Worm (Caenorhabditis elegans): ENCODE data around the gene mans-3.

ce11 chrX:5202399-5202798 is 37.2 kb downstream of the mans-3 start:
- no peak for TF ChIP-seq T07F8.4 (tag; optimal IDR thresholded peaks at IDR 0.05)
- no peak for TF ChIP-seq hlh-26 (GFP tag; conservative IDR thresholded peaks at IDR 0.05)
- TF ChIP-seq nhr-90 (tag; optimal IDR thresholded peaks at IDR 0.05) = no peak
- TF ChIP-seq akir-1 (GFP tag; optimal IDR thresholded peaks at IDR 0.05) = no peak
- no peak for TF ChIP-seq sea-2 (GFP tag; IDR thresholded peaks at IDR 0.05)
- TF ChIP-seq nfya-1 (tag; optimal IDR thresholded peaks at IDR 0.05; ENCODE audit: borderline replicate concordance, insufficient read depth) = no peak
- TF ChIP-seq snpc-4 (GFP tag; optimal IDR thresholded peaks at IDR 0.05) = no peak
- no peak for TF ChIP-seq snpc-4 (tag; optimal IDR thresholded peaks at IDR 0.05)
- no peak for TF ChIP-seq unc-62 (GFP tag; optimal IDR thresholded peaks at IDR 0.05)
- no peak for TF ChIP-seq ZK185.1 (tag; optimal IDR thresholded peaks at IDR 0.05; ENCODE audit: poor library complexity, severe bottlenecking)
- TF ChIP-seq ztf-6 (GFP tag; IDR thresholded peaks at IDR 0.05) = no peak
- TF ChIP-seq unc-130 (GFP tag; optimal IDR thresholded peaks at IDR 0.05) = no peak
